Worm (Caenorhabditis elegans): ENCODE data around the gene pas-2.

pas-2 gene

ce11 chrV:10760839-10761238, 9.3 kb upstream of the pas-2 start:
- no peak for TF ChIP-seq C38D4.7 (GFP tag; optimal IDR thresholded peaks at IDR 0.05)
- no peak for TF ChIP-seq ttx-3 (tag; optimal IDR thresholded peaks at IDR 0.05)
- no peak for TF ChIP-seq dve-1 (tag; optimal IDR thresholded peaks at IDR 0.05)
- no peak for TF ChIP-seq hlh-8 (tag; optimal IDR thresholded peaks at IDR 0.05)
- no peak for TF ChIP-seq nfya-1 (tag; optimal IDR thresholded peaks at IDR 0.05)
- no peak for TF ChIP-seq che-1 (tag; optimal IDR thresholded peaks at IDR 0.05)
- TF ChIP-seq Y22D7AL.16 (tag; optimal IDR thresholded peaks at IDR 0.05), result no peak

ce11 chrV:10762695-10763094, 7.5 kb upstream of the pas-2 start, which contains the start of gene sre-6:
Gene sre-6 (minus strand): TSS chrV:10762795.
- no peak for TF ChIP-seq tbx-7 (tag; optimal IDR thresholded peaks at IDR 0.05)

- TF ChIP-seq ama-1 (optimal IDR thresholded peaks at IDR 0.05) (no peak), sdc-2 (tag; optimal IDR thresholded peaks at IDR 0.05) (no peak), pha-4 (tag; optimal IDR thresholded peaks at IDR 0.05) (no peak), nfya-1 (tag; optimal IDR thresholded peaks at IDR 0.05) (no peak), ets-4 (tag; optimal IDR thresholded peaks at IDR 0.05) (no peak), unc-3 (GFP tag; conservative IDR thresholded peaks at IDR 0.05) (no peak), unc-3 (tag; optimal IDR thresholded peaks at IDR 0.05) (no peak), unc-42 (tag; optimal IDR thresholded peaks at IDR 0.05) (no peak), elt-2 (tag; optimal IDR thresholded peaks at IDR 0.05) (no peak)
These were observed 6.1 kb upstream of the pas-2 start, which contains the start of gene ocr-1 for ce11 chrV:10764066-10764465. Gene ocr-1 (plus strand): TSS chrV:10764366.

ce11 chrV:10768892-10769291, 1.3 kb upstream of the pas-2 start:
- TF ChIP-seq hlh-8 (tag; optimal IDR thresholded peaks at IDR 0.05), result no peak
- no peak for TF ChIP-seq eyg-1 (tag; optimal IDR thresholded peaks at IDR 0.05)
- TF ChIP-seq K09A11.1 (tag; optimal IDR thresholded peaks at IDR 0.05; ENCODE audit: insufficient read depth), result no peak
- TF ChIP-seq pros-1 (tag; optimal IDR thresholded peaks at IDR 0.05), result no peak
- TF ChIP-seq che-1 (tag; optimal IDR thresholded peaks at IDR 0.05), result no peak
- TF ChIP-seq tbx-2 (tag; optimal IDR thresholded peaks at IDR 0.05), result no peak
- no peak for TF ChIP-seq dmd-4 (tag; optimal IDR thresholded peaks at IDR 0.05; ENCODE audit: borderline replicate concordance)
- TF ChIP-seq ceh-31 (tag; optimal IDR thresholded peaks at IDR 0.05), result no peak

ce11 chrV:10771390-10771789, 1.2 kb downstream of the pas-2 start, which contains the start of gene D1054.3:
Gene D1054.3 (plus strand): TSS chrV:10771451.
- TF ChIP-seq sox-4 (tag; optimal IDR thresholded peaks at IDR 0.05), result no peak
- TF ChIP-seq ceh-24 (tag; optimal IDR thresholded peaks at IDR 0.05), result no peak
- TF ChIP-seq Y22D7AL.16 (tag; optimal IDR thresholded peaks at IDR 0.05), result no peak
- no peak for TF ChIP-seq fax-1 (tag; optimal IDR thresholded peaks at IDR 0.05)
- no peak for TF ChIP-seq C38D4.7 (GFP tag; optimal IDR thresholded peaks at IDR 0.05)
- no peak for TF ChIP-seq ahr-1 (tag; optimal IDR thresholded peaks at IDR 0.05)
- TF ChIP-seq ceh-30 (tag; optimal IDR thresholded peaks at IDR 0.05), result no peak
- TF ChIP-seq ceh-18 (tag; optimal IDR thresholded peaks at IDR 0.05), result no peak
- TF ChIP-seq pha-4 (tag; optimal IDR thresholded peaks at IDR 0.05), result no peak
- TF ChIP-seq ceh-6 (GFP tag; optimal IDR thresholded peaks at IDR 0.05), result no peak
- TF ChIP-seq unc-3 (GFP tag; conservative IDR thresholded peaks at IDR 0.05), result no peak
- no peak for TF ChIP-seq unc-3 (tag; optimal IDR thresholded peaks at IDR 0.05)
- no peak for TF ChIP-seq lin-11 (tag; optimal IDR thresholded peaks at IDR 0.05)
- TF ChIP-seq ceh-48 (tag; optimal IDR thresholded peaks at IDR 0.05), result no peak
- TF ChIP-seq T23F11.4 (GFP tag; optimal IDR thresholded peaks at IDR 0.05), result no peak
- no peak for TF ChIP-seq ceh-31 (tag; optimal IDR thresholded peaks at IDR 0.05)

ce11 chrV:10773216-10773615, 3.0 kb downstream of the pas-2 start:
- no peak for TF ChIP-seq Y22D7AL.16 (tag; optimal IDR thresholded peaks at IDR 0.05)
- no peak for TF ChIP-seq hlh-13 (GFP tag; optimal IDR thresholded peaks at IDR 0.05)
- TF ChIP-seq dmd-4 (tag; optimal IDR thresholded peaks at IDR 0.05; ENCODE audit: borderline replicate concordance), result no peak
- TF ChIP-seq ceh-45 (GFP tag; IDR thresholded peaks at IDR 0.05), result no peak
